Worm (Caenorhabditis elegans): ENCODE results near the gene mam-7.

DNA sequence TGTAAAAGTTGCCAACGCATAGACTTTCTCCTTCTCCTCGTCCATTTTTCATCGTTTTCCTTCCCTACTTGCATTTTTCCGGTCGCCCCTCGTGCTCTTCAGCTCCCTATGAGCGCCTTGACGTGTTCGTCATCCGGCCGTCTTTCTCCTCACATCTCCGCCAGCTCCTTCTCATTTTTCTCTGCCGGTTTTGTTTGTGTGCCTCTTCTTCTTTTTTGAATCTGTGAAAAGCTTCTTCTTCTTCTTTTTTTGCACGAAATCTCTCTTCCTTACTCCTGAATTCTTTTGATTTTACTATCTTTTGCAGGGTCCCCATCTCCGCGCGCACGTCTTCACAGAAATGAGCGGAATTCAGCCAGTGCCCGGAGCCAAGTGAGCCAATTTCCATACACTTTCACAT is 41.4 kb upstream of the mam-7 start, which contains the start of gene K11H3.3:
- TF ChIP-seq snpc-4 (tag; optimal IDR thresholded peaks at IDR 0.05) (no peak), aly-2 (tag; optimal IDR thresholded peaks at IDR 0.05) (no peak), lin-39 (tag; optimal IDR thresholded peaks at IDR 0.05) (no peak), ztf-11 (tag; optimal IDR thresholded peaks at IDR 0.05) (no peak), zip-4 (GFP tag; optimal IDR thresholded peaks at IDR 0.05) (no peak), dsc-1 (tag; optimal IDR thresholded peaks at IDR 0.05) (no peak), ama-1 (optimal IDR thresholded peaks at IDR 0.05) (no peak), fos-1 (tag; optimal IDR thresholded peaks at IDR 0.05) (no peak), egl-27 (tag; optimal IDR thresholded peaks at IDR 0.05) (no peak), dpl-1 (GFP tag; optimal IDR thresholded peaks at IDR 0.05) (no peak), nhr-20 (tag; optimal IDR thresholded peaks at IDR 0.05) (no peak), ceh-63 (GFP tag; optimal IDR thresholded peaks at IDR 0.05) (no peak)
